Worm (Caenorhabditis elegans): ENCODE results near the gene str-214.

The str-214 gene

DNA sequence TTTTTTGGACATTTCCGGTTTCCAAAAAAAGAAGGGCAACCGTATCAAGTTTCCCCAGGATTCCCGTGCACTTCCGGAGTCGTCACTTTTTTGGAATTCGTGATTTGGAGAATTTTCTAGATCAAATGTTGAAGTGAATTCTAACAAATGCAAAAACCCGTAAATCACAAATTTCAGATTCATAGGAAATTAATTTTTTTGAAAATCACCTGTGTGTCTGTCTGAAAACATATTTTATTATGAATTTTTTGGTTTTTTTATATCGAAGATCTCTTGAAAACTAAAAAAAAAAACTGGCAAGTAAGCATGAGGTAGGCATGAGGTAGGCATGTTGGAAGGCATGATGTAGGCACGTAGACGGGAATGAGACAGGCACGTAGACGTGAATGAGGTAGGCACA lies 35.0 kb downstream of the str-214 start:
- TF ChIP-seq let-526 (GFP tag; IDR thresholded peaks at IDR 0.05) (no peak), T07F8.4 (tag; optimal IDR thresholded peaks at IDR 0.05) (no peak), madf-8 (GFP tag; conservative IDR thresholded peaks at IDR 0.05) (no peak)

DNA sequence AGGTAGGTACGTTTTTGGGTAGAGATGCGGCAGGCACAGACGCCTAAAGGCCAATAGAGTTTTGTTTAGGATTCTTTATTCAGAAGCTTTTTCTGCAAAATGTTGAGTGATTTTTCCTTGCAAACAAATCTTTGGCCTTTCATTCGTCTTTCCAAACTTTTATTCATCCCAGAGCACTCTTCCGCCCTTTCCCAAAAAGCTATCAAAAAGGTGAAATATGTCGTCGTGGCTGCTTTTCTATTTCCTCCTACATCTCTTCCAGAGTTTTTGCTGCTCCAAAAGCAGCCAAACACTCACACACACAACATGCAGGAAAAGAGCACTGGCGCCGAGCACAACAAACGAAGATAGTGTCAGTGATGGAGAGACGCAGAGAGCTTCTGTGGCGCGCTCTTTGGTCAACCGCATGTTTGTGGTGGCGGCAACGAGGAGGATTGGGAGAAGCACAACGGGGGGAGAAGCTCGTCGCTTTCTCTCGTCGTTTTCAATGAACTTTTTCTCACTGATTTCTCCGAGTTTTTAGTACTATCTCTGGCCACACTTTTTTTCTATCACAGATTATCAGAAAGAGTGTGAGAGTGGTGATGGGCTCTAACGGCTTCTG lies 35.8 kb downstream of the str-214 start:
- TF ChIP-seq madf-10 (tag; optimal IDR thresholded peaks at IDR 0.05) = no peak
- peak; percentile 48 for TF ChIP-seq mcd-1 (GFP tag; IDR thresholded peaks at IDR 0.05)
- TF ChIP-seq F57A8.1 (GFP tag; optimal IDR thresholded peaks at IDR 0.05) = no peak
- no peak for TF ChIP-seq pbrm-1 (GFP tag; IDR thresholded peaks at IDR 0.05)
- TF ChIP-seq unc-130 (GFP tag; optimal IDR thresholded peaks at IDR 0.05) = no peak
- TF ChIP-seq aptf-2 (GFP tag; conservative IDR thresholded peaks at IDR 0.05) = no peak
- TF ChIP-seq nfyb-1 (GFP tag; IDR thresholded peaks at IDR 0.05) = peak; percentile 61; the same call in 1 of the 2 replicates
- 0 out of 2 replicates have a peak, but pooled peaks have one; percentile 45 for TF ChIP-seq Y56A3A.18 (GFP tag; IDR thresholded peaks at IDR 0.05)
- TF ChIP-seq egrh-3 (GFP tag; IDR thresholded peaks at IDR 0.05) = peak; percentile 22; the same call in 1 of the 2 replicates
- no peak for TF ChIP-seq snpc-3.4 (tag; optimal IDR thresholded peaks at IDR 0.05)
- TF ChIP-seq somi-1 (GFP tag; optimal IDR thresholded peaks at IDR 0.05) = no peak
- TF ChIP-seq K12H6.12 (tag; optimal IDR thresholded peaks at IDR 0.05) = peak; percentile 65
- TF ChIP-seq gei-17 (GFP tag; optimal IDR thresholded peaks at IDR 0.05) = peak; percentile 12
- no peak for TF ChIP-seq F22D6.2 (tag; optimal IDR thresholded peaks at IDR 0.05)
- peak; percentile 55 for TF ChIP-seq attf-5 (GFP tag; optimal IDR thresholded peaks at IDR 0.05)
- TF ChIP-seq sea-2 (GFP tag; IDR thresholded peaks at IDR 0.05) = no peak
- TF ChIP-seq aptf-3 (GFP tag; IDR thresholded peaks at IDR 0.05) = no peak
- no peak for TF ChIP-seq snpc-4 (GFP tag; optimal IDR thresholded peaks at IDR 0.05)
- TF ChIP-seq snpc-4 (tag; optimal IDR thresholded peaks at IDR 0.05) = peak; percentile 34 to 58 (median 40)
- TF ChIP-seq dpff-1 (tag; optimal IDR thresholded peaks at IDR 0.05) = no peak
- no peak for TF ChIP-seq Y95B8A.8 (GFP tag; IDR thresholded peaks at IDR 0.05)
- no peak for TF ChIP-seq sdz-38 (tag; optimal IDR thresholded peaks at IDR 0.05)
- no peak for TF ChIP-seq ztf-3 (GFP tag; optimal IDR thresholded peaks at IDR 0.05)
- TF ChIP-seq B0336.3 (GFP tag; IDR thresholded peaks at IDR 0.05) = peak; percentile 47; the same call in 1 of the 2 replicates
- TF ChIP-seq snpc-1.1 (tag; optimal IDR thresholded peaks at IDR 0.05; ENCODE audit: insufficient read depth) = no peak
- TF ChIP-seq ceh-79 (tag; optimal IDR thresholded peaks at IDR 0.05) = no peak
- no peak for TF ChIP-seq hlh-26 (GFP tag; conservative IDR thresholded peaks at IDR 0.05)
- TF ChIP-seq ets-4 (GFP tag; optimal IDR thresholded peaks at IDR 0.05) = peak; percentile 48
- TF ChIP-seq let-526 (GFP tag; IDR thresholded peaks at IDR 0.05) = peak; percentile 63; the same call in 1 of the 2 replicates
- TF ChIP-seq lsl-1 (GFP tag; optimal IDR thresholded peaks at IDR 0.05) = no peak
- no peak for TF ChIP-seq chd-7 (tag; optimal IDR thresholded peaks at IDR 0.05)
- TF ChIP-seq ztf-28 (GFP tag; IDR thresholded peaks at IDR 0.05) = no peak
- TF ChIP-seq F55B11.4 (tag; optimal IDR thresholded peaks at IDR 0.05; ENCODE audit: borderline replicate concordance, insufficient read depth) = no peak
- TF ChIP-seq cebp-1 (GFP tag; IDR thresholded peaks at IDR 0.05) = no peak
- peak; percentile 61 for TF ChIP-seq cebp-1 (tag; optimal IDR thresholded peaks at IDR 0.05)
- TF ChIP-seq zfh-2 (GFP tag; conservative IDR thresholded peaks at IDR 0.05) = peak; percentile 92
- no peak for TF ChIP-seq ztf-26 (tag; optimal IDR thresholded peaks at IDR 0.05)
- no peak for TF ChIP-seq T07F8.4 (tag; optimal IDR thresholded peaks at IDR 0.05)
- TF ChIP-seq snpc-1.3 (tag; optimal IDR thresholded peaks at IDR 0.05; ENCODE audit: insufficient read depth) = no peak
- TF ChIP-seq hsf-1 (GFP tag; IDR thresholded peaks at IDR 0.05) = no peak
- TF ChIP-seq lag-1 (GFP tag; IDR thresholded peaks at IDR 0.05) = no peak
- TF ChIP-seq T26A5.8 (tag; optimal IDR thresholded peaks at IDR 0.05) = no peak
- TF ChIP-seq dox-1 (GFP tag; IDR thresholded peaks at IDR 0.05) = peak; percentile 42; the same call in 1 of the 2 replicates
- TF ChIP-seq Y79H2A.3 (GFP tag; conservative IDR thresholded peaks at IDR 0.05) = no peak
- TF ChIP-seq tlf-1 (GFP tag; optimal IDR thresholded peaks at IDR 0.05) = no peak
